Fruit fly (Drosophila melanogaster) whole organism, embryonic: Measurements from ENCODE around the gene Hsp83.
A peak's percentile ranks its signal among the peaks of the same experiment; 100 is the strongest.

Experiments
- Bdp1 ChIP-seq: fragments of 200-800 bp; sonication (Bioruptor generic); optimal IDR thresholded peaks from 3 replicates; lab custom pipeline; 2016; ENCODE audit warnings: missing biosample characterization, missing genetic modification characterization
- CG10654 ChIP-seq: fragments of 200-800 bp; sonication (Bioruptor generic); optimal IDR thresholded peaks from 2 replicates; lab custom pipeline; 2016; ENCODE audit warnings: missing biosample characterization, missing genetic modification characterization
- CG11085 ChIP-seq: fragments of 200-800 bp; sonication (Bioruptor generic); IDR thresholded peaks from 2 replicates; pipeline ENCODE4 v1.3.6; 2022; ENCODE audit warnings: missing biosample characterization, missing genetic modification characterization
- CG11695 ChIP-seq: fragments of 200-800 bp; sonication (Bioruptor generic); IDR thresholded peaks from 3 replicates; pipeline ENCODE4 v1.3.6; 2022; ENCODE audit warnings: missing biosample characterization, missing genetic modification characterization
- CG11723 ChIP-seq: fragments of 200-800 bp; sonication (Bioruptor generic); optimal IDR thresholded peaks from 2 replicates; lab custom pipeline; 2017; ENCODE audit warnings: missing biosample characterization, mild to moderate bottlenecking, missing genetic modification characterization
- CG12155 ChIP-seq: fragments of 200-800 bp; sonication (Bioruptor generic); optimal IDR thresholded peaks from 3 replicates; lab custom pipeline; 2016; ENCODE audit warnings: missing biosample characterization, missing genetic modification characterization
- CG14441 ChIP-seq: fragments of 200-800 bp; sonication (Bioruptor generic); IDR thresholded peaks from 2 replicates; pipeline ENCODE4 v1.3.6; 2022; ENCODE audit warnings: missing biosample characterization, missing genetic modification characterization
- CG1529 ChIP-seq: fragments of 200-800 bp; sonication (Bioruptor generic); optimal IDR thresholded peaks from 3 replicates; lab custom pipeline; 2018; ENCODE audit warnings: missing biosample characterization, missing genetic modification characterization
- CG15601 ChIP-seq: fragments of 200-800 bp; sonication (Bioruptor generic); optimal IDR thresholded peaks from 3 replicates; lab custom pipeline; 2019; ENCODE audit warnings: missing biosample characterization, mild to moderate bottlenecking, missing genetic modification characterization, moderate library complexity
- CG1602 ChIP-seq: fragments of 200-800 bp; sonication (Bioruptor generic); optimal IDR thresholded peaks from 3 replicates; lab custom pipeline; 2016; ENCODE audit warnings: missing biosample characterization, missing genetic modification characterization
- CG1603 ChIP-seq: fragments of 200-800 bp; sonication (Bioruptor generic); optimal IDR thresholded peaks from 2 replicates; lab custom pipeline; 2019; ENCODE audit warnings: missing biosample characterization, mild to moderate bottlenecking, missing genetic modification characterization, moderate library complexity
- CG16779 ChIP-seq: fragments of 200-800 bp; sonication (Bioruptor generic); IDR thresholded peaks from 2 replicates; pipeline ENCODE4 v1.3.6; 2022; ENCODE audit warnings: missing biosample characterization, missing genetic modification characterization
- CG17385 ChIP-seq: fragments of 200-800 bp; sonication (Bioruptor generic); optimal IDR thresholded peaks from 3 replicates; lab custom pipeline; 2018; ENCODE audit warnings: missing biosample characterization, mild to moderate bottlenecking, missing genetic modification characterization
- CG1792 ChIP-seq: fragments of 200-800 bp; sonication (Bioruptor generic); optimal IDR thresholded peaks from 2 replicates; lab custom pipeline; 2016; ENCODE audit warnings: missing biosample characterization, missing genetic modification characterization
- CG18262 ChIP-seq: fragments of 200-800 bp; optimal IDR thresholded peaks from 3 replicates; lab custom pipeline; 2019; ENCODE audit warnings: missing biosample characterization, mild to moderate bottlenecking, missing genetic modification characterization, moderate library complexity
- CG2875 ChIP-seq: fragments of 200-800 bp; sonication (Bioruptor generic); optimal IDR thresholded peaks from 2 replicates; lab custom pipeline; 2017; ENCODE audit warnings: missing biosample characterization, mild to moderate bottlenecking, missing genetic modification characterization, missing genetic modification reagents
- CG33557 ChIP-seq: fragments of 200-800 bp; sonication (Bioruptor generic); optimal IDR thresholded peaks from 2 replicates; lab custom pipeline; 2019; ENCODE audit warnings: missing biosample characterization, mild to moderate bottlenecking, missing genetic modification characterization, moderate library complexity
- CG3407 ChIP-seq: fragments of 200-800 bp; sonication (Bioruptor generic); optimal IDR thresholded peaks from 2 replicates; lab custom pipeline; 2018; ENCODE audit warnings: missing biosample characterization, mild to moderate bottlenecking, missing genetic modification characterization
- CG6689 ChIP-seq: fragments of 200-800 bp; sonication (Bioruptor generic); IDR thresholded peaks from 2 replicates; pipeline ENCODE4 v1.3.6; 2022; ENCODE audit warnings: missing biosample characterization, missing genetic modification characterization
- CG7963 ChIP-seq: fragments of 200-800 bp; sonication (Bioruptor generic); IDR thresholded peaks from 3 replicates; pipeline ENCODE4 v1.3.6; 2022; ENCODE audit warnings: missing biosample characterization, missing genetic modification characterization; ENCODE audit not compliant: partially characterized antibody
- Dek ChIP-seq: fragments of 200-800 bp; sonication (Bioruptor generic); optimal IDR thresholded peaks from 3 replicates; lab custom pipeline; 2019; ENCODE audit warnings: missing biosample characterization, mild to moderate bottlenecking, missing genetic modification characterization, moderate library complexity
- E2f2 ChIP-seq: fragments of 200-800 bp; sonication (Bioruptor generic); IDR thresholded peaks from 2 replicates; pipeline ENCODE4 v1.3.6; 2022; ENCODE audit warnings: missing biosample characterization, missing genetic modification characterization
- HLH4C ChIP-seq: fragments of 200-800 bp; sonication (Bioruptor generic); IDR thresholded peaks from 3 replicates; pipeline ENCODE4 v1.3.6; 2022; ENCODE audit warnings: missing biosample characterization, missing genetic modification characterization; ENCODE audit not compliant: partially characterized antibody
- Hr39 ChIP-seq: fragments of >200 bp; optimal IDR thresholded peaks from 2 replicates; lab custom pipeline; 2017
- MESR4 ChIP-seq: fragments of 200-800 bp; sonication (Bioruptor generic); optimal IDR thresholded peaks from 2 replicates; lab custom pipeline; 2018; ENCODE audit warnings: missing biosample characterization, mild to moderate bottlenecking, missing genetic modification characterization, moderate library complexity
- Med ChIP-seq: fragments of 200-800 bp; sonication (Bioruptor generic); peaks from one replicate; lab custom pipeline; 2016; ENCODE audit warnings: missing biosample characterization, missing genetic modification characterization, mild to moderate bottlenecking, inconsistent platforms, moderate library complexity
- Mrtf ChIP-seq: fragments of 200-800 bp; sonication (Bioruptor generic); IDR thresholded peaks from 3 replicates; pipeline ENCODE4 v1.3.6; 2022; ENCODE audit warnings: missing biosample characterization, missing genetic modification characterization
- Opbp ChIP-seq: fragments of 200-800 bp; sonication (Bioruptor generic); IDR thresholded peaks from 3 replicates; pipeline ENCODE4 v1.3.6; 2022; ENCODE audit warnings: missing biosample characterization, missing genetic modification characterization; ENCODE audit not compliant: partially characterized antibody
- Optix ChIP-seq: fragments of 200-800 bp; sonication (Bioruptor generic); IDR thresholded peaks from 3 replicates; pipeline ENCODE4 v1.3.6; 2022; ENCODE audit warnings: missing biosample characterization, missing genetic modification characterization
- Taf1 ChIP-seq: fragments of 200-800 bp; sonication (Bioruptor generic); IDR thresholded peaks from 2 replicates; pipeline ENCODE4 v1.3.6; 2022; ENCODE audit warnings: missing biosample characterization, missing genetic modification characterization
- abd-A ChIP-seq: fragments of 200-800 bp; sonication (Bioruptor generic); optimal IDR thresholded peaks from 3 replicates; lab custom pipeline; 2019; ENCODE audit warnings: missing biosample characterization, mild to moderate bottlenecking, missing genetic modification characterization, moderate library complexity
- aop ChIP-seq: fragments of 200-800 bp; sonication (Bioruptor generic); IDR thresholded peaks from 2 replicates; pipeline ENCODE4 v1.3.6; 2022; ENCODE audit warnings: missing biosample characterization, missing genetic modification characterization
- corto ChIP-seq: fragments of 200-800 bp; sonication (Bioruptor generic); optimal IDR thresholded peaks from 2 replicates; lab custom pipeline; 2016; ENCODE audit warnings: missing biosample characterization, mild to moderate bottlenecking, missing genetic modification characterization, moderate library complexity
- danr ChIP-seq: fragments of 200-800 bp; sonication (Bioruptor generic); IDR thresholded peaks from 2 replicates; pipeline ENCODE4 v1.3.6; 2022; ENCODE audit warnings: missing biosample characterization, missing genetic modification characterization
- dimm ChIP-seq: fragments of 200-800 bp; sonication (Bioruptor generic); IDR thresholded peaks from 2 replicates; pipeline ENCODE4 v1.3.6; 2022; ENCODE audit warnings: missing biosample characterization, missing genetic modification characterization
- dm ChIP-seq: fragments of 200-800 bp; sonication (Bioruptor generic); optimal IDR thresholded peaks from 3 replicates; lab custom pipeline; 2016; ENCODE audit warnings: missing biosample characterization, missing genetic modification characterization
- eyg ChIP-seq: fragments of 200-800 bp; sonication (Bioruptor generic); optimal IDR thresholded peaks from 3 replicates; lab custom pipeline; 2016; ENCODE audit warnings: missing biosample characterization, missing genetic modification characterization
- gcm2 ChIP-seq: fragments of 200-800 bp; sonication (Bioruptor generic); optimal IDR thresholded peaks from 2 replicates; lab custom pipeline; 2016; ENCODE audit warnings: missing biosample characterization, missing genetic modification characterization
- gsb-n ChIP-seq: fragments of 200-800 bp; sonication (Bioruptor generic); optimal IDR thresholded peaks from 3 replicates; lab custom pipeline; 2018; ENCODE audit warnings: missing biosample characterization, mild to moderate bottlenecking, missing genetic modification characterization
- hb ChIP-seq: fragments of 200-800 bp; sonication (Bioruptor generic); IDR thresholded peaks from 3 replicates; pipeline ENCODE4 v1.3.6; 2022; ENCODE audit warnings: missing biosample characterization, missing genetic modification characterization; ENCODE audit not compliant: partially characterized antibody
- mam ChIP-seq: fragments of 200-800 bp; sonication (Bioruptor generic); optimal IDR thresholded peaks from 3 replicates; lab custom pipeline; 2016; ENCODE audit warnings: missing biosample characterization, missing genetic modification characterization
- nerfin-1 ChIP-seq: fragments of 200-800 bp; sonication (Bioruptor generic); optimal IDR thresholded peaks from 3 replicates; lab custom pipeline; 2019; ENCODE audit warnings: missing biosample characterization, mild to moderate bottlenecking, missing genetic modification characterization, moderate library complexity
- psq ChIP-seq: fragments of 200-800 bp; sonication (Bioruptor generic); optimal IDR thresholded peaks from 2 replicates; lab custom pipeline; 2017; ENCODE audit warnings: missing biosample characterization, missing genetic modification characterization
- pum ChIP-seq: fragments of 200-800 bp; sonication (Bioruptor generic); optimal IDR thresholded peaks from 2 replicates; lab custom pipeline; 2016; ENCODE audit warnings: missing biosample characterization, missing genetic modification characterization
- so ChIP-seq: fragments of 200-800 bp; sonication (Bioruptor generic); IDR thresholded peaks from 3 replicates; pipeline ENCODE4 v1.3.6; 2022; ENCODE audit warnings: missing biosample characterization, missing genetic modification characterization
- tup ChIP-seq: fragments of 200-800 bp; sonication (Bioruptor generic); optimal IDR thresholded peaks from 2 replicates; lab custom pipeline; 2016; ENCODE audit warnings: missing biosample characterization, mild to moderate bottlenecking, missing genetic modification characterization, moderate library complexity
- wek ChIP-seq: fragments of 200-800 bp; sonication (Bioruptor generic); optimal IDR thresholded peaks from 3 replicates; lab custom pipeline; 2018; ENCODE audit warnings: missing biosample characterization, mild to moderate bottlenecking, missing genetic modification characterization, moderate library complexity
- wor ChIP-seq: fragments of 200-800 bp; sonication (Bioruptor generic); IDR thresholded peaks from 2 replicates; pipeline ENCODE4 v1.3.6; 2022; ENCODE audit warnings: missing biosample characterization, missing genetic modification characterization
- yki ChIP-seq: fragments of >200 bp; optimal IDR thresholded peaks from 3 replicates; lab custom pipeline; 2018
- zen ChIP-seq: fragments of 200-800 bp; sonication (Bioruptor generic); optimal IDR thresholded peaks from 3 replicates; lab custom pipeline; 2018; ENCODE audit warnings: missing biosample characterization, mild to moderate bottlenecking, missing genetic modification characterization, moderate library complexity
- zfh2 ChIP-seq: fragments of 200-800 bp; sonication (Bioruptor generic); optimal IDR thresholded peaks from 2 replicates; lab custom pipeline; 2016; ENCODE audit warnings: missing biosample characterization, missing genetic modification characterization

Hsp83 gene

DNA sequence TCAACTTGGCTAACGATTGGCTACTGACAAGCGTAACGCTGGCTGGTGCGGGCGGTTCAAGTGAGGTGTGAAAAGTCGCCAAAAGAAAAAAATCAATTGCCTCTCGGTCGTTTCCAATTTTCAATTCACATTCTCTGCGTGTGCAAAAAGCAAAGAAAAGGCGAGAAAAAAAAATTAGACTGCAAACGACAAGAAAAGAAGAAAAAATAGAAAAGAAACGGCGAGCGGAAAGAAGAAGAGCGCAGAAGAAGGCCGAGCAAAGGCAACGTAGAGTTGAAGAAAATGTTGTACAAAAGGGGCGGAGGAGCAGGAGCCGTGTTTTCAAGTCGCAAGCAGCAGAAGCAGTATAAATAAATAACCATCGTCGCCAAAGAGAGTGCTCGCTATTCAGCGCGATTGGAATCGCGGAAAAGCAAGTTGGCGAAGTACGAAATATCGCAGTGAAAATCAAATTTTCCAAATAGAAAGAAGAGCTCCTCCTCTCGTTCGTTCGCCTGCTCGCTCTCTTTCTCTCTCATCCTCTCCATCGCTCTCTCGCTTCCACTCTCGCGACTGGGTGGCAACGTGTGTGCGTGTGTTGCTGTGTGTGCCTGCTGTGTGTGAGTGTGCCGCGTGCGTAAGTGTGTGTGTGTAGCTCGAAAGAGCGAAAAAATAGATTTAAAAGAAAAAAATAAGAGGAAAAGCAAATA lies 33.1 kb downstream of the Hsp83 start (continued):
- TF ChIP-seq HLH4C (GFP tag; lab: Robert Waterston, UW): no peak; the same call in 2 of the 3 replicates
- no peak for TF ChIP-seq CG11085
- TF ChIP-seq CG11723: no peak
- TF ChIP-seq yki (lab: Kevin White, UChicago): no peak
- peak; percentile 3 for TF ChIP-seq dm
- no peak for TF ChIP-seq CG1602 (GFP tag; lab: Kevin White, UChicago)
- no peak for TF ChIP-seq CG33557 (GFP tag; lab: Kevin White, UChicago)
- TF ChIP-seq gcm2 (GFP tag; lab: Kevin White, UChicago): no peak
- peak; percentile 22 for TF ChIP-seq Med (GFP tag; lab: Kevin White, UChicago)
- no peak for TF ChIP-seq CG10654 (GFP tag; lab: Kevin White, UChicago)
- no peak for TF ChIP-seq gsb-n (tag; lab: Kevin White, UChicago)
- TF ChIP-seq danr (GFP tag; lab: Robert Waterston, UW): no peak
- TF ChIP-seq CG1603 (tag; lab: Kevin White, UChicago): no peak
- TF ChIP-seq CG6689 (GFP tag; lab: Robert Waterston, UW): no peak
- TF ChIP-seq CG11695 (GFP tag; lab: Robert Waterston, UW): no peak
- TF ChIP-seq eyg (GFP tag; lab: Kevin White, UChicago): no peak
- TF ChIP-seq wek (GFP tag; lab: Kevin White, UChicago): no peak
- TF ChIP-seq zfh2: no peak
- no peak for TF ChIP-seq E2f2 (GFP tag; lab: Robert Waterston, UW)
- no peak for TF ChIP-seq wor (GFP tag; lab: Robert Waterston, UW)
- TF ChIP-seq CG7963 (GFP tag; lab: Robert Waterston, UW): no peak
- TF ChIP-seq Optix: no peak
- TF ChIP-seq dimm (GFP tag; lab: Robert Waterston, UW): no peak
- peak; percentile 90 for TF ChIP-seq CG17385
- TF ChIP-seq nerfin-1 (tag; lab: Kevin White, UChicago): peak; percentile 41
- no peak for TF ChIP-seq CG18262 (tag; lab: Kevin White, UChicago)
- TF ChIP-seq CG12155: peak; percentile 19
- 0 out of 3 replicates have a peak, but pooled peaks have one; percentile 18 for TF ChIP-seq hb (GFP tag; lab: Robert Waterston, UW)
- no peak for TF ChIP-seq Bdp1 (GFP tag; lab: Kevin White, UChicago)
- no peak for TF ChIP-seq abd-A (tag; lab: Kevin White, UChicago)
- no peak for TF ChIP-seq aop
- no peak for TF ChIP-seq Hr39 (lab: Kevin White, UChicago)
- TF ChIP-seq Opbp (GFP tag; lab: Robert Waterston, UW): no peak
- no peak for TF ChIP-seq zen (tag; lab: Kevin White, UChicago)
- no peak for TF ChIP-seq CG2875
- peak; percentile 18 for TF ChIP-seq psq (GFP tag; lab: Kevin White, UChicago)
- TF ChIP-seq tup (GFP tag; lab: Kevin White, UChicago): no peak
- no peak for TF ChIP-seq Taf1 (GFP tag; lab: Robert Waterston, UW)
- peak; percentile 23 for TF ChIP-seq MESR4 (GFP tag; lab: Kevin White, UChicago)
- TF ChIP-seq CG3407 (GFP tag; lab: Kevin White, UChicago): no peak
- TF ChIP-seq CG14441 (GFP tag; lab: Robert Waterston, UW): no peak
- TF ChIP-seq CG1529 (GFP tag; lab: Kevin White, UChicago): no peak
- TF ChIP-seq pum (GFP tag; lab: Kevin White, UChicago): no peak
- no peak for TF ChIP-seq CG16779
- TF ChIP-seq Dek: no peak
- no peak for TF ChIP-seq so (GFP tag; lab: Robert Waterston, UW)
- no peak for TF ChIP-seq corto (GFP tag; lab: Kevin White, UChicago)
- no peak for TF ChIP-seq CG1792
- TF ChIP-seq mam (GFP tag; lab: Kevin White, UChicago): no peak
- no peak for TF ChIP-seq CG15601 (tag; lab: Kevin White, UChicago)
- TF ChIP-seq Mrtf (GFP tag; lab: Robert Waterston, UW): no peak
